Worm (Caenorhabditis elegans) whole organism, mixed stage, embryonic: ENCODE data around the gene flor-1.
"Not testable (repeated sequence)": the region's sequence is repeated elsewhere in the genome, so short reads cannot be mapped to it uniquely, and the experiment has no call there.

Source experiments
- bed-3 ChIP-seq: fragments of 200-800 bp; sonication (Bioruptor generic); optimal IDR thresholded peaks from 3 replicates; lab custom pipeline; 2018; ENCODE audit warnings: mild to moderate bottlenecking, missing genetic modification characterization, moderate library complexity, missing compliant biosample characterization
- blmp-1 ChIP-seq: fragments of 150-350 bp; optimal IDR thresholded peaks from 2 replicates; lab custom pipeline; 2014; ENCODE audit warnings: missing biosample characterization, missing genetic modification characterization
- ceh-39 ChIP-seq: fragments of 150-350 bp; optimal IDR thresholded peaks from 2 replicates; lab custom pipeline; 2014; ENCODE audit warnings: missing biosample characterization, missing genetic modification characterization
- ceh-83 ChIP-seq: fragments of 200-800 bp; sonication (Bioruptor generic); optimal IDR thresholded peaks from 2 replicates; lab custom pipeline; 2018; ENCODE audit warnings: mild to moderate bottlenecking, missing genetic modification characterization, missing compliant biosample characterization
- ces-1 ChIP-seq: fragments of 150-350 bp; optimal IDR thresholded peaks from 2 replicates; lab custom pipeline; 2014; ENCODE audit warnings: missing biosample characterization, missing genetic modification reagents, missing genetic modification characterization
- cnd-1 ChIP-seq: fragments of 200-800 bp; sonication (Bioruptor generic); optimal IDR thresholded peaks from 2 replicates; lab custom pipeline; 2018; ENCODE audit warnings: mild to moderate bottlenecking, missing genetic modification characterization, missing compliant biosample characterization
- drap-1 ChIP-seq: fragments of 200-800 bp; sonication (Bioruptor generic); optimal IDR thresholded peaks from 3 replicates; lab custom pipeline; 2018; ENCODE audit warnings: mild to moderate bottlenecking, missing genetic modification characterization, missing compliant biosample characterization
- elt-1 ChIP-seq: sonication (generic microtip); optimal IDR thresholded peaks from 2 replicates; lab custom pipeline; 2017; ENCODE audit warnings: missing genetic modification characterization, mild to moderate bottlenecking, missing compliant biosample characterization, antibody characterized with exemption, moderate library complexity, borderline replicate concordance; ENCODE audit not compliant: insufficient read depth
- elt-3 ChIP-seq: fragments of 150-350 bp; optimal IDR thresholded peaks from 2 replicates; lab custom pipeline; 2014; ENCODE audit warnings: missing biosample characterization, missing genetic modification characterization
- flh-1 ChIP-seq: fragments of 200-800 bp; sonication (Bioruptor generic); optimal IDR thresholded peaks from 2 replicates; lab custom pipeline; 2018; ENCODE audit warnings: mild to moderate bottlenecking, missing genetic modification characterization, moderate library complexity, missing compliant biosample characterization
- ham-2 ChIP-seq: fragments of 200-800 bp; sonication (Bioruptor generic); optimal IDR thresholded peaks from 2 replicates; lab custom pipeline; 2018; ENCODE audit warnings: mild to moderate bottlenecking, missing genetic modification characterization, missing compliant biosample characterization
- lin-13 ChIP-seq: fragments of 150-350 bp; optimal IDR thresholded peaks from 2 replicates; lab custom pipeline; 2014; ENCODE audit warnings: missing biosample characterization, missing genetic modification characterization
- lin-32 ChIP-seq: fragments of 200-800 bp; sonication (Bioruptor generic); optimal IDR thresholded peaks from 2 replicates; lab custom pipeline; 2018; ENCODE audit warnings: mild to moderate bottlenecking, missing genetic modification characterization, missing compliant biosample characterization
- mep-1 ChIP-seq: fragments of 150-350 bp; optimal IDR thresholded peaks from 2 replicates; lab custom pipeline; 2017; ENCODE audit warnings: missing biosample characterization, missing genetic modification reagents, missing genetic modification characterization, inconsistent platforms
- mls-2 ChIP-seq: sonication (generic microtip); optimal IDR thresholded peaks from 2 replicates; lab custom pipeline; 2016; ENCODE audit warnings: mild to moderate bottlenecking, missing genetic modification characterization, moderate library complexity, missing compliant biosample characterization
- nhr-237 ChIP-seq: fragments of 150-350 bp; optimal IDR thresholded peaks from 2 replicates; lab custom pipeline; 2014; ENCODE audit warnings: missing biosample characterization, missing genetic modification characterization
- nhr-28 ChIP-seq: fragments of 150-350 bp; optimal IDR thresholded peaks from 2 replicates; lab custom pipeline; 2014; ENCODE audit warnings: missing biosample characterization, missing genetic modification characterization
- nhr-76 ChIP-seq: sonication (generic microtip); optimal IDR thresholded peaks from 2 replicates; lab custom pipeline; 2017; ENCODE audit warnings: missing biosample characterization, missing genetic modification characterization
- pha-4 ChIP-seq: fragments of 150-350 bp; optimal IDR thresholded peaks from 2 replicates; lab custom pipeline; 2018; ENCODE audit warnings: missing biosample characterization, missing genetic modification reagents, missing genetic modification characterization
- sem-2 ChIP-seq: fragments of 200-800 bp; sonication (Bioruptor generic); optimal IDR thresholded peaks from 2 replicates; lab custom pipeline; 2018; ENCODE audit warnings: mild to moderate bottlenecking, missing genetic modification characterization, missing compliant biosample characterization
- snpc-4 ChIP-seq: fragments of 150-350 bp; optimal IDR thresholded peaks from 2 replicates; lab custom pipeline; 2014; ENCODE audit warnings: missing biosample characterization, missing genetic modification characterization
- sptf-1 ChIP-seq: sonication (generic microtip); optimal IDR thresholded peaks from 2 replicates; lab custom pipeline; 2017; ENCODE audit warnings: mild to moderate bottlenecking, missing genetic modification characterization, moderate library complexity, missing compliant biosample characterization
- tbx-8 ChIP-seq: fragments of 200-800 bp; sonication (Bioruptor generic); optimal IDR thresholded peaks from 2 replicates; lab custom pipeline; 2018; ENCODE audit warnings: mild to moderate bottlenecking, missing genetic modification characterization, moderate library complexity, missing compliant biosample characterization
- unc-62 ChIP-seq: fragments of 150-350 bp; optimal IDR thresholded peaks from 2 replicates; lab custom pipeline; 2014; ENCODE audit warnings: missing biosample characterization, missing genetic modification reagents, missing genetic modification characterization
- zip-8 ChIP-seq: fragments of 150-350 bp; optimal IDR thresholded peaks from 2 replicates; lab custom pipeline; 2014; ENCODE audit warnings: missing biosample characterization, missing genetic modification characterization
- ztf-11 ChIP-seq: fragments of 150-350 bp; optimal IDR thresholded peaks from 2 replicates; lab custom pipeline; 2014; ENCODE audit warnings: missing biosample characterization, missing genetic modification characterization

flor-1 gene

ce11 chrV:15133812-15134211 lies 14.4 kb upstream of the flor-1 start:
- no peak for TF ChIP-seq mls-2 (tag; lab: Kevin White, UChicago)
- no peak for TF ChIP-seq elt-3 (tag; lab: Kevin White, UChicago)
- TF ChIP-seq ceh-83 (GFP tag; lab: Kevin White, UChicago), result no peak
- TF ChIP-seq, all 35 proteins: peak for 0

- TF ChIP-seq drap-1 (GFP tag; lab: Kevin White, UChicago) (no peak), sem-2 (GFP tag; lab: Kevin White, UChicago) (no peak), ham-2 (GFP tag; lab: Kevin White, UChicago) (no peak), flh-1 (GFP tag; lab: Kevin White, UChicago) (no peak)
Observed at ce11 chrV:15132423-15132822, 13.0 kb upstream of the flor-1 start, which contains the start of gene str-171. Gene str-171 (minus strand): TSS chrV:15132523.

ce11 chrV:15127955-15128354 lies 8.5 kb upstream of the flor-1 start, which contains the start of gene srr-7:
Gene srr-7 (plus strand): TSS chrV:15128255.
- TF ChIP-seq zip-8 (tag; lab: Kevin White, UChicago) (no peak), blmp-1 (tag; lab: Kevin White, UChicago) (no peak), bed-3 (no peak), mep-1 (tag; lab: Kevin White, UChicago) (no peak), flh-1 (GFP tag; lab: Kevin White, UChicago) (no peak), unc-62 (GFP tag; lab: Kevin White, UChicago) (no peak), elt-3 (tag; lab: Kevin White, UChicago) (no peak), sptf-1 (no peak), lin-13 (no peak), snpc-4 (no peak)

- no peak for TF ChIP-seq ces-1 (GFP tag; lab: Kevin White, UChicago)
- no peak for TF ChIP-seq ztf-11 (tag; lab: Kevin White, UChicago)
- no peak for TF ChIP-seq cnd-1 (tag; lab: Kevin White, UChicago)
- TF ChIP-seq flh-1 (GFP tag; lab: Kevin White, UChicago), result no peak
- no peak for TF ChIP-seq ceh-83 (GFP tag; lab: Kevin White, UChicago)
- no peak for TF ChIP-seq nhr-76 (tag; lab: Kevin White, UChicago)
- TF ChIP-seq drap-1 (GFP tag; lab: Kevin White, UChicago), result no peak
- no peak for TF ChIP-seq ceh-39
- TF ChIP-seq ham-2 (GFP tag; lab: Kevin White, UChicago), result no peak
- no peak for TF ChIP-seq nhr-237 (tag; lab: Kevin White, UChicago)
- no peak for TF ChIP-seq pha-4 (tag; lab: Kevin White, UChicago)
- no peak for TF ChIP-seq tbx-8 (GFP tag; lab: Kevin White, UChicago)
- TF ChIP-seq mep-1 (tag; lab: Kevin White, UChicago), result no peak
- no peak for TF ChIP-seq elt-1 (tag; lab: Kevin White, UChicago)
- TF ChIP-seq, all 35 proteins: peak for 0
Observed at ce11 chrV:15127413-15127812, 8.0 kb upstream of the flor-1 start, which contains the start of gene srj-27. Gene srj-27 (minus strand): TSS chrV:15127513.

ce11 chrV:15125162-15125561 lies 5.7 kb upstream of the flor-1 start, which contains the start of gene ugt-30:
Gene ugt-30 (minus strand): TSS chrV:15125262.
- TF ChIP-seq sptf-1; lin-32 (GFP tag; lab: Kevin White, UChicago); flh-1 (GFP tag; lab: Kevin White, UChicago): not testable (repeated sequence)

- not testable (repeated sequence) for TF ChIP-seq sem-2 (GFP tag; lab: Kevin White, UChicago); ces-1 (GFP tag; lab: Kevin White, UChicago); sptf-1
- TF ChIP-seq, all 35 proteins: peak for 0; not testable (repeated sequence) for 35
Observed at ce11 chrV:15115968-15116367, 3.4 kb downstream of the flor-1 start, which contains the start of gene T01G5.8. Gene T01G5.8 (plus strand): TSS chrV:15116268.

ce11 chrV:15113992-15114391 lies 5.4 kb downstream of the flor-1 start, which contains the start of gene T01G5.6:
Gene T01G5.6 (minus strand): TSS chrV:15114092.
- TF ChIP-seq mep-1 (tag; lab: Kevin White, UChicago), result no peak
- no peak for TF ChIP-seq nhr-28
